Worm (Caenorhabditis elegans) whole organism, L4/young adult: Measurements from ENCODE around the gene C25H3.14.

Source experiments
- W03F9.2 ChIP-seq: fragments of 150-350 bp; optimal IDR thresholded peaks from 2 replicates; lab custom pipeline; 2014; ENCODE audit warnings: missing biosample characterization, missing genetic modification characterization
- him-1 ChIP-seq: sonication (generic microtip); optimal IDR thresholded peaks from 2 replicates; lab custom pipeline; 2016; ENCODE audit warnings: missing genotype, missing genetic modification reagents, missing genetic modification characterization, missing compliant biosample characterization

DNA sequence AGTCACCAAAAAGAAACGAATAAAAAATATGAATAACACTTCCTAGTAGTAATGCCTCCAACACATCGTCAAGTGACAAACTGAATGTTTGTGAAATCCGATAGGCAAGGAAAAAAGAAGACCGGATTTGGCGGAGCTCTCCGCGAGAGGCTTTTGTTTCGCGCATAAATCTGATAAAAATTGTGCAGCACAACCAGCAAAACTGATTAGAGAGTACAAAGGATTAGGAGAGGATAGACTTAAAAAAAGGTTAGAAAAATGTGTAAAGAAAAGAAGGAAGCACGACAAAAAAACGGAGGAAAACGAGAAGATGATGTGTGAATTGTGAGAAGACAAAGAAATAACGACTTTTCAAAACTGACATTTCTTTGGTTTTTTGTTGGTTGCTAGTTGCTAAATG lies 32.8 kb downstream of the C25H3.14 start, which contains the start of gene rab-3:
- TF ChIP-seq him-1 (tag; lab: Kevin White, UChicago) (peak; percentile 1), W03F9.2 (tag; lab: Kevin White, UChicago) (no peak)
